Worm (Caenorhabditis elegans): Measurements from ENCODE around the gene F47B10.8.

DNA sequence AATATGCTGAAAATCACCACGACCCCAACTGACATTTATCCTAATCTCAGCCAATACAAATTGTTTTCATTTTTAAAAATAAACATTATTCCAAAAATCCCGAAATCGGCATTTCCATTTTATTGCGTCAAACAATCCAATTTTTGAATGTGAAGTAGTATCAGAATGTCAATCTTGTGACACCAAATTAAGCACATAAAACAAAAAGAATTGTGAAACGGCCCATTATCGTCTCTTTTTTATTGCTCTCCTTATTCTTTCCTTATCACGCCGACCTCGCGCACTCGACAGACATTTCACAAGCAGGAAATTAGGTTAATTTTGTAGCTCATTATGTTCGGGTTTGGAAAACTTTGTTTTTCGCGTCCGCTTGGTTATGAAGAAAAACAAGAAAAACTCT, 30.1 kb downstream of the F47B10.8 start, which contains the start of gene T21E8.4:
- no peak for TF ChIP-seq nhr-237 (tag; optimal IDR thresholded peaks at IDR 0.05)
- TF ChIP-seq unc-130 (GFP tag; optimal IDR thresholded peaks at IDR 0.05), result no peak
- TF ChIP-seq skn-1 (tag; optimal IDR thresholded peaks at IDR 0.05), result no peak

All from whole organism, L4 larva.